Fruit fly (Drosophila melanogaster) whole organism, wandering third instar larva: ENCODE measurements around the gene Ent2.

Experiments used
- Abd-B ChIP-seq: fragments of >200 bp; optimal IDR thresholded peaks from 2 replicates; lab custom pipeline; 2017; ENCODE audit warnings: missing biosample characterization, missing genetic modification characterization
- CG32264 ChIP-seq: fragments of 200-800 bp; sonication (Bioruptor generic); optimal IDR thresholded peaks from 2 replicates; lab custom pipeline; 2016; ENCODE audit warnings: missing biosample characterization, missing genetic modification characterization
- CG9705 ChIP-seq: fragments of 200-800 bp; sonication (Bioruptor generic); optimal IDR thresholded peaks from 2 replicates; lab custom pipeline; 2018; ENCODE audit warnings: missing biosample characterization, mild to moderate bottlenecking, missing genetic modification characterization
- CrebA ChIP-seq: fragments of 200-800 bp; sonication (Bioruptor generic); optimal IDR thresholded peaks from 2 replicates; lab custom pipeline; 2016; ENCODE audit warnings: missing biosample characterization, mild to moderate bottlenecking, missing genetic modification characterization, borderline replicate concordance
- Dif ChIP-seq: fragments of 200-275, 200-300 bp; sonication (Bioruptor generic); optimal IDR thresholded peaks from 2 replicates; lab custom pipeline; 2018; ENCODE audit warnings: missing biosample characterization, missing genetic modification characterization; ENCODE audit not compliant: partially characterized antibody
- GATAd ChIP-seq: sonication (Bioruptor generic); optimal IDR thresholded peaks from 2 replicates; lab custom pipeline; 2016; ENCODE audit warnings: missing biosample characterization, missing genetic modification characterization
- HLH106 ChIP-seq: fragments of 200-800 bp; optimal IDR thresholded peaks from 3 replicates; lab custom pipeline; 2019; ENCODE audit warnings: missing biosample characterization, mild to moderate bottlenecking, missing genetic modification characterization, moderate library complexity
- Hnf4 ChIP-seq: fragments of 200-800 bp; sonication (Bioruptor generic); optimal IDR thresholded peaks from 2 replicates; lab custom pipeline; 2016; ENCODE audit warnings: missing biosample characterization, mild to moderate bottlenecking, missing genetic modification characterization
- Hr78 ChIP-seq: fragments of >200 bp; optimal IDR thresholded peaks from 2 replicates; lab custom pipeline; 2017; ENCODE audit warnings: missing biosample characterization, missing genetic modification characterization
- Hr83 ChIP-seq: fragments of 200-300 bp; sonication (Bioruptor generic); optimal IDR thresholded peaks from 2 replicates; lab custom pipeline; 2016; ENCODE audit warnings: missing biosample characterization, mild to moderate bottlenecking, missing genetic modification characterization, moderate library complexity; ENCODE audit not compliant: poor library complexity, severe bottlenecking
- Jra ChIP-seq: sonication (Bioruptor generic); optimal IDR thresholded peaks from 2 replicates; lab custom pipeline; 2016; ENCODE audit warnings: missing biosample characterization, missing genetic modification characterization
- Mio ChIP-seq: sonication (Bioruptor generic); optimal IDR thresholded peaks from 2 replicates; lab custom pipeline; 2016; ENCODE audit warnings: missing biosample characterization, missing genetic modification characterization
- Myc ChIP-seq: fragments of >200 bp; optimal IDR thresholded peaks from 2 replicates; lab custom pipeline; 2017
- OdsH ChIP-seq: fragments of 200-800 bp; sonication (Bioruptor generic); optimal IDR thresholded peaks from 2 replicates; lab custom pipeline; 2016; ENCODE audit warnings: missing biosample characterization, mild to moderate bottlenecking, missing genetic modification characterization
- Rel ChIP-seq, 2 experiments: fragments of 200-800 bp; sonication (Bioruptor generic) in 1 of 2; optimal IDR thresholded peaks; 2 replicates in 1 of 2; 3 replicates in 1 of 2; lab custom pipeline; 2016 to 2019; ENCODE audit warnings: mild to moderate bottlenecking in 2 of 2, missing biosample characterization in 2 of 2, missing genetic modification characterization in 2 of 2, moderate library complexity in 1 of 2
- Sp1 ChIP-seq: fragments of 200-800 bp; sonication (Bioruptor generic); optimal IDR thresholded peaks from 3 replicates; lab custom pipeline; 2019; ENCODE audit warnings: missing biosample characterization, mild to moderate bottlenecking, missing genetic modification characterization, moderate library complexity
- br ChIP-seq: fragments of 200-800 bp; sonication (Bioruptor generic); optimal IDR thresholded peaks from 2 replicates; lab custom pipeline; 2016; ENCODE audit warnings: missing biosample characterization, missing genetic modification characterization
- brk ChIP-seq: fragments of 200-800 bp; sonication (Bioruptor generic); optimal IDR thresholded peaks from 2 replicates; lab custom pipeline; 2016; ENCODE audit warnings: missing biosample characterization, mild to moderate bottlenecking, missing genetic modification characterization
- dl ChIP-seq, 2 experiments: fragments of 175-275, 200-275 bp in 1 of 2; fragments of 200-275 bp in 1 of 2; sonication (Bioruptor generic); optimal IDR thresholded peaks; lab custom pipeline; 2018; ENCODE audit warnings: mild to moderate bottlenecking in 2 of 2, missing biosample characterization in 2 of 2, missing genetic modification characterization in 2 of 2, moderate library complexity in 2 of 2; ENCODE audit not compliant: partially characterized antibody in 2 of 2, insufficient read depth in 1 of 2
- dmrt93B ChIP-seq: fragments of 200-800 bp; sonication (Bioruptor generic); optimal IDR thresholded peaks from 2 replicates; lab custom pipeline; 2018; ENCODE audit warnings: missing biosample characterization, mild to moderate bottlenecking, missing genetic modification characterization
- dsf ChIP-seq: sonication (Bioruptor generic); optimal IDR thresholded peaks from 2 replicates; lab custom pipeline; 2016; ENCODE audit warnings: missing biosample characterization, missing genetic modification characterization, borderline replicate concordance
- ey ChIP-seq: fragments of 200-800 bp; sonication (Bioruptor generic); optimal IDR thresholded peaks from 2 replicates; lab custom pipeline; 2016; ENCODE audit warnings: missing biosample characterization, missing genetic modification characterization
- foxo ChIP-seq, 2 experiments: fragments of 200-800 bp; sonication (Bioruptor generic); optimal IDR thresholded peaks; 2 replicates in 1 of 2; 3 replicates in 1 of 2; lab custom pipeline; 2016 to 2017; ENCODE audit warnings: missing biosample characterization in 2 of 2, missing genetic modification characterization in 2 of 2
- fru ChIP-seq: fragments of 200-800 bp; sonication (Bioruptor generic); optimal IDR thresholded peaks from 3 replicates; lab custom pipeline; 2016; ENCODE audit warnings: missing biosample characterization, mild to moderate bottlenecking, missing genetic modification characterization
- h ChIP-seq: fragments of 200-800 bp; sonication (Bioruptor generic); optimal IDR thresholded peaks from 3 replicates; lab custom pipeline; 2016; ENCODE audit warnings: missing biosample characterization, mild to moderate bottlenecking, missing genetic modification characterization
- jim ChIP-seq: fragments of 175-275, 200-325 bp; sonication (Bioruptor generic); optimal IDR thresholded peaks from 2 replicates; lab custom pipeline; 2016; ENCODE audit warnings: missing biosample characterization, mild to moderate bottlenecking, missing genetic modification characterization
- lola ChIP-seq: fragments of >200 bp; optimal IDR thresholded peaks from 2 replicates; lab custom pipeline; 2017; ENCODE audit warnings: missing biosample characterization, missing genetic modification characterization
- pan ChIP-seq: fragments of >200 bp; optimal IDR thresholded peaks from 2 replicates; lab custom pipeline; 2017
- psq ChIP-seq: fragments of 200-800 bp; sonication (Bioruptor generic); optimal IDR thresholded peaks from 3 replicates; lab custom pipeline; 2017; ENCODE audit warnings: missing biosample characterization, mild to moderate bottlenecking, missing genetic modification characterization, moderate library complexity
- rgr ChIP-seq: fragments of 200-800 bp; sonication (Bioruptor generic); optimal IDR thresholded peaks from 3 replicates; lab custom pipeline; 2016; ENCODE audit warnings: missing biosample characterization, mild to moderate bottlenecking, missing genetic modification characterization
- sage ChIP-seq: fragments of 200-800 bp; sonication (Bioruptor generic); optimal IDR thresholded peaks from 2 replicates; lab custom pipeline; 2016; ENCODE audit warnings: missing biosample characterization, mild to moderate bottlenecking, missing genetic modification characterization
- sv ChIP-seq: fragments of 200-800 bp; sonication (Bioruptor generic); optimal IDR thresholded peaks from 3 replicates; lab custom pipeline; 2016; ENCODE audit warnings: missing biosample characterization, missing genetic modification characterization
- tai ChIP-seq: sonication (Bioruptor generic); optimal IDR thresholded peaks from 2 replicates; lab custom pipeline; 2016; ENCODE audit warnings: missing biosample characterization, missing genetic modification characterization
- usp ChIP-seq: fragments of >200 bp; optimal IDR thresholded peaks from 2 replicates; lab custom pipeline; 2017; ENCODE audit warnings: missing biosample characterization, missing genetic modification characterization
- woc ChIP-seq: sonication (Bioruptor generic); optimal IDR thresholded peaks from 2 replicates; lab custom pipeline; 2016; ENCODE audit warnings: missing biosample characterization, mild to moderate bottlenecking, missing genetic modification characterization

Gene Ent2

DNA sequence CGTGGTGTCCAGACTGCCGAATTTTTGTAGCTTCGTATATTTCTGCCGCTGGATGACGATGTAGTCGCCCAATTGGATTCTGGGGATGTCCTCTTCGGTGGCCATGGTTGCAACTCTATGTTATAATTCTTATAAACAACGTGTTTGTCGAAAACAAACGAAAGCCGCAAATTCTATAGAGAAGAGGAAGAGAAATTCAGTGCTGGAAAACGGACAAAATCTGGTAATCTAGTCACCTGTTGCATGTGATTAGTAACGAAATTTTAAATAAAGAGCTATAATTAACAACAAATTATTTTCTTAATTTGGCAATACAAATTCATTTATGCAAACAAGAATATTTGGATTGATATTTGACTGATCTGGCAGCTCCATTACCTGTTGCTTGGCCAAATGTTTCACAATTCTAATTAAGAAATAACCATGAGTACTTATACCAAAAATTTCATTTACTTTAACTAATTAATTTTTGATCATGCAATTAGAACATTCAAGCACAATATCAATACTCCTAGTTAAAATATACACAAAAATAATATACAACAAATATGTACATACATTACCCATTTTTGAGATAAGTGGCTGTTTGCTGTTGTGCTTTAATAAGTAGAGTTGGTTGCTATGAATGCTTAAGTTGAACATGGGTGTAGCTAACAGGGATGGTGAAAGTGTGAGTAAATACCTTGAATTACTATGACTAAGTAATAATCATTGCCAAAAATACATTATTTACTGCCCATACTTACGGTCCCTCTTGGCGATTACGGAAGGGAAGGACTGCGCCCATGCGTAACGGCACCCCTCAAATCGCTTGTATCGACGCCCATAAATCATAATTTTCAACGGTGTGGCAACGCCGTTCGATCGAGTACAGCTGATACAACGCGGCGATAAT is at the start of gene Ent2, which contains the start of gene Trmt6:
Gene Ent2 (plus strand): TSS at position 863 of the 895 bp plus-strand sequence.
Gene Trmt6 (minus strand): TSS at position 827 of the 895 bp plus-strand sequence.
- TF ChIP-seq dl (GFP tag; optimal IDR thresholded peaks at IDR 0.05; lab: Kevin White, UChicago; ENCODE audit: insufficient read depth in 1 of 2, partially characterized antibody in 2 of 2) (no peak), OdsH (peak; percentile 97), CrebA (GFP tag; lab: Kevin White, UChicago) (no peak), Dif (GFP tag; lab: Kevin White, UChicago) (no peak), Jra (GFP tag; lab: Kevin White, UChicago) (peak; percentile 92), jim (GFP tag; lab: Kevin White, UChicago) (peak; percentile 90), sage (peak; percentile 85), dsf (GFP tag; lab: Kevin White, UChicago) (peak; percentile 83), pan (lab: Kevin White, UChicago) (no peak), rgr (GFP tag; lab: Kevin White, UChicago) (peak; percentile 98), Hr83 (peak; percentile 99), woc (GFP tag; lab: Kevin White, UChicago) (peak; percentile 93), fru (GFP tag; lab: Kevin White, UChicago) (peak; percentile 96), CG9705 (GFP tag; lab: Kevin White, UChicago) (peak; percentile 88), tai (GFP tag; lab: Kevin White, UChicago) (no peak), sv (GFP tag; lab: Kevin White, UChicago) (peak; percentile 94), Hr78 (GFP tag; lab: Kevin White, UChicago) (no peak), foxo (GFP tag; optimal IDR thresholded peaks at IDR 0.05; lab: Kevin White, UChicago) (peak; percentile 86 to 98), Abd-B (GFP tag; lab: Kevin White, UChicago) (no peak), psq (peak; percentile 93), Rel (GFP tag; optimal IDR thresholded peaks at IDR 0.05; lab: Kevin White, UChicago) (peak; percentile 82), Rel (tag; optimal IDR thresholded peaks at IDR 0.05; lab: Kevin White, UChicago) (peak; percentile 68), br (GFP tag; lab: Kevin White, UChicago) (peak; percentile 97), Sp1 (GFP tag; lab: Kevin White, UChicago) (peak; percentile 88), lola (GFP tag; lab: Kevin White, UChicago) (no peak), dmrt93B (GFP tag; lab: Kevin White, UChicago) (peak; percentile 94), Hnf4 (peak; percentile 94), Mio (peak; percentile 83), ey (GFP tag; lab: Kevin White, UChicago) (peak; percentile 97), h (GFP tag; lab: Kevin White, UChicago) (peak; percentile 98), usp (GFP tag; lab: Kevin White, UChicago) (no peak), CG32264 (GFP tag; lab: Kevin White, UChicago) (peak; percentile 94), HLH106 (tag; lab: Kevin White, UChicago) (peak; percentile 95), GATAd (peak; percentile 94), brk (peak; percentile 85), Myc (peak; percentile 13)

DNA sequence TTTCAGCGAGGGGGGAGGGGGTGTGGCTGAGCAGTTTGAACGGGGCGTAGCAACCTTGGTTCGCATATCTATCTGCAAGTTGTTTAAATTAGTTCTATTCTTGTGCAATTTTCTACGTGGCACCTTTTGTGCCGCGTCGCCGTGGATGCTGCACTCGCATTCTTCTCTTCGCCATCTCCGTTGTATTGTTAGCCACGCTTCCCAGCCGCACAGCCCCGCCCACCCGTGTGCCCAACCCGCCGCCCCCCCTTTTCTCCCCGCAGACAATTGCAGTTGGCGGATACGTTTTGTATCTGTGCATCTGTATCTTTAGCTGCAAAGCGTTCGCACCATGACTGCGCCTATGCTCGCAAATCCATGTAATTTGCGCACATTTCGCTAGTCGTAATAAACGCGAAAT is 48.2 kb upstream of the Ent2 start:
- no peak for TF ChIP-seq jim (GFP tag; lab: Kevin White, UChicago)
- no peak for TF ChIP-seq Hnf4
- TF ChIP-seq Sp1 (GFP tag; lab: Kevin White, UChicago) = no peak
- TF ChIP-seq, all 38 proteins: peak for 0

dm6 chr2L:6526996-6527395 is 35.1 kb upstream of the Ent2 start:
- peak; percentile 11 for TF ChIP-seq h (GFP tag; lab: Kevin White, UChicago)
- TF ChIP-seq CG32264 (GFP tag; lab: Kevin White, UChicago) = no peak
- peak; percentile 64 for TF ChIP-seq Myc
- TF ChIP-seq Hr83 = peak; percentile 16
